Worm (Caenorhabditis elegans): Measurements from ENCODE around the gene K12H4.6.

Gene K12H4.6

DNA sequence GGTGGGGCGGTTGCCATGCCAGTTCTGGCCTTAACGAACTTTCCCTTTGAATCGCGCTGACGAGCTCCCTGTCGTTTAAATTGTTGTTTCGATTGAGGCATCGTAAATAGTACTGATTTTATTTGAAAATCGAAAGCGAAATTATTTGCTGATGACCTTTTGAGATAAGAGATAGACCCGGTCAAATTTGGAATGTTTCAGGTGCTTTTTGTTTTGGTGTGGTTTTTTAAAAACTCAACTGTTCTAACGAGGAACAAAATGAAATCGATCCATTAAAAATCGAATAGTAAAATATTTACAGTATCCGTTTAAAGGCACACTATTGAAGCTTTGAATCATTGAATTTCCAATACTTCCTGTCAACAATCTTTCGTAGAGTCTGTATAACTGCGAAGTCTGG, at the start of gene K12H4.6:
K12H4.6 (minus strand) TSS at position 101 of the 400 bp plus-strand sequence.
- TF ChIP-seq mdl-1 (tag; optimal IDR thresholded peaks at IDR 0.05) (no peak), lin-39 (tag; optimal IDR thresholded peaks at IDR 0.05) (no peak), nhr-21 (tag; optimal IDR thresholded peaks at IDR 0.05) (no peak), elt-1 (tag; optimal IDR thresholded peaks at IDR 0.05) (no peak), nhr-23 (tag; optimal IDR thresholded peaks at IDR 0.05) (no peak), fos-1 (tag; optimal IDR thresholded peaks at IDR 0.05) (no peak), nhr-10 (tag; optimal IDR thresholded peaks at IDR 0.05) (no peak), C34F6.9 (tag; optimal IDR thresholded peaks at IDR 0.05) (no peak), ztf-4 (tag; optimal IDR thresholded peaks at IDR 0.05) (no peak), ztf-11 (tag; optimal IDR thresholded peaks at IDR 0.05) (no peak), unc-55 (GFP tag; optimal IDR thresholded peaks at IDR 0.05) (no peak)

DNA sequence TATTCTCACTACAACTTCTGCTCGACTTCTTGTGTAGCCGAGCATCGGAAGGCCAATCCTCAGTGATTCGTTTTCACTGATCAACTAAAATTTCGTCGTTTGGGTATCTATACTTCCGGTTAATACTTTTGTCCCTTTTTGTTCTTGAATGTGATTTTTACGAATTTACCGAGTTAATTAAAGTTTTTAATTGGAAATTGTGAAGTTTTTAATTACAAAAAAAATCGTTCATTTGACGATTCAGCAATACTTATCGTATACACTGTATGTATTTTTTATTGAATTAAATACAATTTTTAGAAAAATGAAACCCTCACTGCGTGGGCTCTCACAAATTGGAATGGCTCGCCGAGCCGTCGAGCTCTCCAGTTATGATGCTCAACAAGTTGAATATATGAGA, 48.7 kb upstream of the K12H4.6 start, which contains the start of gene idi-1:
idi-1 (plus strand) TSS at position 301 of the 400 bp plus-strand sequence.
- TF ChIP-seq unc-39 (tag; optimal IDR thresholded peaks at IDR 0.05) (no peak), unc-62 (GFP tag; optimal IDR thresholded peaks at IDR 0.05) (no peak), gmeb-1 (tag; optimal IDR thresholded peaks at IDR 0.05) (no peak), ceh-16 (tag; optimal IDR thresholded peaks at IDR 0.05) (no peak), Y55F3AM.14 (GFP tag; optimal IDR thresholded peaks at IDR 0.05) (no peak), sem-4 (tag; optimal IDR thresholded peaks at IDR 0.05) (no peak), F13H6.1 (tag; optimal IDR thresholded peaks at IDR 0.05) (no peak), nhr-77 (tag; optimal IDR thresholded peaks at IDR 0.05) (no peak), egl-27 (tag; optimal IDR thresholded peaks at IDR 0.05) (no peak), ama-1 (optimal IDR thresholded peaks at IDR 0.05) (no peak), fos-1 (tag; optimal IDR thresholded peaks at IDR 0.05) (no peak), sma-3 (GFP tag; optimal IDR thresholded peaks at IDR 0.05) (no peak), ZK546.5 (tag; optimal IDR thresholded peaks at IDR 0.05) (no peak)

DNA sequence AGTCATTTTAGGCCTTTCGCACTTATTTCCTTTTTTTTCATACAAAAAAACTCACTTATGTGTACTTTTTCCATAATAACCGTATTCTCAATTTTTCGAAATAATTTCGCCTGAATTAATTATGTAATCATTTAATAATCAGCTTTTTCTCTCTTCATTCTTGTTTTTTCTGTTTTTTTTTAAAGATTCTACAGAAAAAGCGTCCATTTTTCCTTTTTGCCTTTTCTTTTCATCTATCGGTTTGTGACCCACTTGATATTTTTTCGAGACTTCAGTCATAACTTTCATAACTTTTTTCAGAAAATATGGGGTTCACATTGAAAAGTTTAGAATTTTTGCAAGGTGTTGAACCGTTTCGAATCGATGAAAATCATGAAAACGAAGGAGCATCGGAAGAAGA, 45.6 kb upstream of the K12H4.6 start, which contains the start of gene vms-1:
vms-1 (plus strand) TSS at position 301 of the 400 bp plus-strand sequence.
- TF ChIP-seq ztf-4 (tag; optimal IDR thresholded peaks at IDR 0.05) (no peak), mdl-1 (tag; optimal IDR thresholded peaks at IDR 0.05) (no peak), nhr-12 (tag; optimal IDR thresholded peaks at IDR 0.05) (no peak), ztf-1 (GFP tag; conservative IDR thresholded peaks at IDR 0.05) (no peak), nhr-11 (tag; optimal IDR thresholded peaks at IDR 0.05) (no peak), elt-3 (tag; optimal IDR thresholded peaks at IDR 0.05) (no peak), nhr-6 (tag; optimal IDR thresholded peaks at IDR 0.05) (no peak), lin-39 (tag; optimal IDR thresholded peaks at IDR 0.05) (no peak), nhr-129 (tag; optimal IDR thresholded peaks at IDR 0.05) (no peak), zag-1 (tag; optimal IDR thresholded peaks at IDR 0.05) (no peak)

DNA sequence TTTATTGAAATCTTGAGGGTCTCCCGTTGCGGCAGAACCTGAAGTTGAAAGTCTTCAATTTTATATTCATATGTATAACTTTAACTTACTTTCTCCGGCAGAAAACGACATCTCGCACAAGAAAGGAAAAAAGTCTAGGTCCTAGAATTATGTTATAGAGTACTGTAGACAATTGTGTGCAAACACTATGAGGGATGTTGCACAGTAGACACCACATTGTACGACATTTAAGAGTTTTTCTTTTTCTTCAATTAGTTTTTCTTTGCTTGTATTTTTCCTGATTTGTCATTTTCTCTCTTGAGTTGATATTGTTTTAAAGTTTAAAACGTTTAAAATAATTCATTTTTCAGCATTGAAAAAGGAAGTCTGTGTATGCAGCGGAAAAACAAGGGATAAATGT, 42.7 kb upstream of the K12H4.6 start, which contains the start of the genes K06H7.7 and grp-1:
K06H7.7 (minus strand) TSS at position 121 of the 400 bp plus-strand sequence.
grp-1 (plus strand) TSS at position 351 of the 400 bp plus-strand sequence.
- TF ChIP-seq ztf-4 (tag; optimal IDR thresholded peaks at IDR 0.05) = no peak
- TF ChIP-seq nhr-12 (tag; optimal IDR thresholded peaks at IDR 0.05) = no peak
- peak; percentile 87 for TF ChIP-seq unc-55 (GFP tag; optimal IDR thresholded peaks at IDR 0.05)
- peak; percentile 63 for TF ChIP-seq nhr-129 (tag; optimal IDR thresholded peaks at IDR 0.05)
- no peak for TF ChIP-seq dmd-4 (tag; optimal IDR thresholded peaks at IDR 0.05)
- no peak for TF ChIP-seq nhr-6 (tag; optimal IDR thresholded peaks at IDR 0.05)
- TF ChIP-seq nhr-21 (tag; optimal IDR thresholded peaks at IDR 0.05) = peak; percentile 13
- TF ChIP-seq zag-1 (tag; optimal IDR thresholded peaks at IDR 0.05) = peak; percentile 11
- TF ChIP-seq nhr-11 (tag; optimal IDR thresholded peaks at IDR 0.05) = no peak
- no peak for TF ChIP-seq nhr-77 (tag; optimal IDR thresholded peaks at IDR 0.05)
- TF ChIP-seq lin-13 (GFP tag; optimal IDR thresholded peaks at IDR 0.05) = no peak
- peak; percentile 74 for TF ChIP-seq gmeb-1 (tag; optimal IDR thresholded peaks at IDR 0.05)
- TF ChIP-seq elt-1 (tag; optimal IDR thresholded peaks at IDR 0.05) = no peak
- TF ChIP-seq ceh-82 (tag; optimal IDR thresholded peaks at IDR 0.05) = no peak
- TF ChIP-seq unc-39 (tag; optimal IDR thresholded peaks at IDR 0.05) = no peak
- TF ChIP-seq ama-1 (optimal IDR thresholded peaks at IDR 0.05) = no peak
- TF ChIP-seq unc-62 (GFP tag; optimal IDR thresholded peaks at IDR 0.05) = no peak
- TF ChIP-seq egl-27 (tag; optimal IDR thresholded peaks at IDR 0.05) = no peak
- TF ChIP-seq nhr-23 (tag; optimal IDR thresholded peaks at IDR 0.05) = no peak
- no peak for TF ChIP-seq Y55F3AM.14 (GFP tag; optimal IDR thresholded peaks at IDR 0.05)
- TF ChIP-seq alr-1 (tag; optimal IDR thresholded peaks at IDR 0.05) = no peak
- peak; percentile 27 for TF ChIP-seq fos-1 (tag; optimal IDR thresholded peaks at IDR 0.05)
- TF ChIP-seq C34F6.9 (tag; optimal IDR thresholded peaks at IDR 0.05) = peak; percentile 84
- no peak for TF ChIP-seq aly-2 (tag; optimal IDR thresholded peaks at IDR 0.05)
- TF ChIP-seq nhr-237 (tag; optimal IDR thresholded peaks at IDR 0.05) = no peak
- no peak for TF ChIP-seq ceh-16 (tag; optimal IDR thresholded peaks at IDR 0.05)
- TF ChIP-seq blmp-1 (tag; optimal IDR thresholded peaks at IDR 0.05; ENCODE audit: insufficient read depth) = no peak
- peak; percentile 45 for TF ChIP-seq sma-9 (GFP tag; optimal IDR thresholded peaks at IDR 0.05)
- no peak for TF ChIP-seq sma-9 (tag; optimal IDR thresholded peaks at IDR 0.05)
- TF ChIP-seq ztf-11 (tag; optimal IDR thresholded peaks at IDR 0.05) = no peak
- TF ChIP-seq mdl-1 (tag; optimal IDR thresholded peaks at IDR 0.05) = no peak
- no peak for TF ChIP-seq mbf-1 (tag; optimal IDR thresholded peaks at IDR 0.05)
- TF ChIP-seq peb-1 (tag; optimal IDR thresholded peaks at IDR 0.05) = no peak
- peak; percentile 16 for TF ChIP-seq snpc-4 (tag; optimal IDR thresholded peaks at IDR 0.05)
- TF ChIP-seq R02D3.7 (tag; optimal IDR thresholded peaks at IDR 0.05) = no peak
- TF ChIP-seq ZK546.5 (tag; optimal IDR thresholded peaks at IDR 0.05) = no peak
- no peak for TF ChIP-seq lin-11 (tag; optimal IDR thresholded peaks at IDR 0.05)
- no peak for TF ChIP-seq ztf-1 (GFP tag; conservative IDR thresholded peaks at IDR 0.05)
- TF ChIP-seq crh-2 (tag; optimal IDR thresholded peaks at IDR 0.05) = peak; percentile 35
- TF ChIP-seq skn-1 (tag; optimal IDR thresholded peaks at IDR 0.05) = no peak
